Worm (Caenorhabditis elegans) whole organism, late embryonic: ENCODE measurements around the gene K11H3.5.

ENCODE experiments used
- C08G9.2 ChIP-seq: sonication (generic microtip); optimal IDR thresholded peaks from 2 replicates; lab custom pipeline; 2016; ENCODE audit warnings: mild to moderate bottlenecking, missing genetic modification characterization, moderate library complexity, missing compliant biosample characterization
- K02D7.2 ChIP-seq: sonication (generic microtip); optimal IDR thresholded peaks from 2 replicates; lab custom pipeline; 2017; ENCODE audit warnings: mild to moderate bottlenecking, missing genetic modification characterization, missing compliant biosample characterization
- K09A11.1 ChIP-seq: sonication (generic microtip); optimal IDR thresholded peaks from 2 replicates; lab custom pipeline; 2017; ENCODE audit warnings: antibody characterized with exemption, mild to moderate bottlenecking, missing genetic modification characterization, missing compliant biosample characterization; ENCODE audit not compliant: insufficient read depth
- T23F11.4 ChIP-seq: fragments of 200-800 bp; sonication (Bioruptor generic); optimal IDR thresholded peaks from 2 replicates; lab custom pipeline; 2018; ENCODE audit warnings: mild to moderate bottlenecking, missing genetic modification characterization, missing compliant biosample characterization
- ahr-1 ChIP-seq: sonication (generic microtip); optimal IDR thresholded peaks from 2 replicates; lab custom pipeline; 2016; ENCODE audit warnings: missing genetic modification characterization, missing compliant biosample characterization
- ceh-18 ChIP-seq: sonication (generic microtip); optimal IDR thresholded peaks from 2 replicates; lab custom pipeline; 2016; ENCODE audit warnings: missing genetic modification characterization, missing compliant biosample characterization
- ceh-30 ChIP-seq: fragments of 150-350 bp; optimal IDR thresholded peaks from 2 replicates; lab custom pipeline; 2014; ENCODE audit warnings: missing biosample characterization, missing genetic modification characterization
- ceh-31 ChIP-seq: sonication (generic microtip); optimal IDR thresholded peaks from 2 replicates; lab custom pipeline; 2016; ENCODE audit warnings: missing genetic modification characterization, missing compliant biosample characterization
- ceh-34 ChIP-seq: sonication (generic microtip); optimal IDR thresholded peaks from 2 replicates; lab custom pipeline; 2016; ENCODE audit warnings: mild to moderate bottlenecking, missing genetic modification characterization, missing compliant biosample characterization
- ceh-48 ChIP-seq: sonication (generic microtip); optimal IDR thresholded peaks from 2 replicates; lab custom pipeline; 2016; ENCODE audit warnings: missing genetic modification characterization, inconsistent platforms, missing compliant biosample characterization
- ceh-6 ChIP-seq: fragments of 200-800 bp; sonication (Bioruptor generic); optimal IDR thresholded peaks from 2 replicates; lab custom pipeline; 2018; ENCODE audit warnings: mild to moderate bottlenecking, missing genetic modification characterization, missing compliant biosample characterization
- ceh-9 ChIP-seq: sonication (generic microtip); optimal IDR thresholded peaks from 2 replicates; lab custom pipeline; 2016; ENCODE audit warnings: mild to moderate bottlenecking, missing genetic modification characterization, inconsistent platforms, missing compliant biosample characterization
- elt-4 ChIP-seq: sonication (generic microtip); optimal IDR thresholded peaks from 2 replicates; lab custom pipeline; 2016; ENCODE audit warnings: missing genetic modification characterization, missing compliant biosample characterization
- fax-1 ChIP-seq: sonication (generic microtip); optimal IDR thresholded peaks from 2 replicates; lab custom pipeline; 2016; ENCODE audit warnings: missing genotype, missing genetic modification characterization, missing compliant biosample characterization
- gmeb-2 ChIP-seq: sonication (generic microtip); optimal IDR thresholded peaks from 2 replicates; lab custom pipeline; 2016; ENCODE audit warnings: missing genetic modification characterization, inconsistent platforms, missing compliant biosample characterization
- hlh-13 ChIP-seq: fragments of 200-800 bp; sonication (Bioruptor generic); optimal IDR thresholded peaks from 2 replicates; lab custom pipeline; 2018; ENCODE audit warnings: mild to moderate bottlenecking, missing genetic modification characterization, missing compliant biosample characterization
- hlh-15 ChIP-seq: sonication (generic microtip); optimal IDR thresholded peaks from 2 replicates; lab custom pipeline; 2016; ENCODE audit warnings: missing genetic modification characterization, missing compliant biosample characterization
- hlh-30 ChIP-seq: sonication (generic microtip); optimal IDR thresholded peaks from 2 replicates; lab custom pipeline; 2017; ENCODE audit warnings: antibody characterized with exemption, missing genetic modification characterization, missing compliant biosample characterization; ENCODE audit not compliant: insufficient read depth
- hlh-6 ChIP-seq: sonication (generic microtip); optimal IDR thresholded peaks from 2 replicates; lab custom pipeline; 2016; ENCODE audit warnings: missing genotype, missing genetic modification characterization, missing compliant biosample characterization
- hlh-8 ChIP-seq: sonication (generic microtip); optimal IDR thresholded peaks from 2 replicates; lab custom pipeline; 2016; ENCODE audit warnings: missing genotype, missing genetic modification characterization, missing compliant biosample characterization
- pat-9 ChIP-seq: fragments of 200-800 bp; sonication (Bioruptor generic); optimal IDR thresholded peaks from 2 replicates; lab custom pipeline; 2018; ENCODE audit warnings: mild to moderate bottlenecking, missing genetic modification characterization, moderate library complexity, missing compliant biosample characterization
- pax-1 ChIP-seq: fragments of 150-350 bp; optimal IDR thresholded peaks from 2 replicates; lab custom pipeline; 2014; ENCODE audit warnings: missing biosample characterization, missing genetic modification characterization
- ref-2 ChIP-seq: sonication (generic microtip); optimal IDR thresholded peaks from 2 replicates; lab custom pipeline; 2016; ENCODE audit warnings: missing genetic modification characterization, missing compliant biosample characterization
- rnt-1 ChIP-seq: sonication (generic microtip); optimal IDR thresholded peaks from 2 replicates; lab custom pipeline; 2016; ENCODE audit warnings: missing genetic modification characterization, missing compliant biosample characterization
- sox-2 ChIP-seq: fragments of 200-800 bp; sonication (Bioruptor generic); IDR thresholded peaks from 2 replicates; pipeline ENCODE4 v1.3.6; 2022; ENCODE audit warnings: missing genetic modification reagents, missing genetic modification characterization, missing compliant biosample characterization
- sox-4 ChIP-seq: sonication (generic microtip); optimal IDR thresholded peaks from 2 replicates; lab custom pipeline; 2017; ENCODE audit warnings: mild to moderate bottlenecking, missing genetic modification characterization, inconsistent platforms, missing compliant biosample characterization
- tbx-7 ChIP-seq: sonication (generic microtip); optimal IDR thresholded peaks from 2 replicates; lab custom pipeline; 2016; ENCODE audit warnings: missing genotype, missing genetic modification characterization, missing compliant biosample characterization
- ttx-3 ChIP-seq: sonication (generic microtip); optimal IDR thresholded peaks from 2 replicates; lab custom pipeline; 2016; ENCODE audit warnings: missing genetic modification reagents, missing genetic modification characterization, missing compliant biosample characterization
- unc-42 ChIP-seq: sonication (generic microtip); optimal IDR thresholded peaks from 2 replicates; lab custom pipeline; 2016; ENCODE audit warnings: missing genotype, missing genetic modification characterization, missing compliant biosample characterization
- unc-55 ChIP-seq: sonication (generic microtip); optimal IDR thresholded peaks from 2 replicates; lab custom pipeline; 2017; ENCODE audit warnings: missing biosample characterization, missing genetic modification reagents, missing genetic modification characterization
- unc-86 ChIP-seq: sonication (generic microtip); optimal IDR thresholded peaks from 2 replicates; lab custom pipeline; 2016; ENCODE audit warnings: missing genetic modification characterization, missing compliant biosample characterization
- zip-5 ChIP-seq: sonication (generic microtip); optimal IDR thresholded peaks from 2 replicates; lab custom pipeline; 2016; ENCODE audit warnings: missing genetic modification characterization, missing compliant biosample characterization

K11H3.5 gene

ce11 chrIII:9878828-9879227 is 35.3 kb downstream of the K11H3.5 start, which contains the start of gene ZK757.2:
Gene ZK757.2 (minus strand): TSS chrIII:9878928.
- TF ChIP-seq ceh-34 (tag; lab: Kevin White, UChicago), result peak; percentile 57
- no peak for TF ChIP-seq ref-2
- TF ChIP-seq, all 69 proteins: peak for 1

ce11 chrIII:9885609-9886008 is 42.0 kb downstream of the K11H3.5 start:
- TF ChIP-seq hlh-15 (tag; lab: Kevin White, UChicago) (no peak), ahr-1 (tag; lab: Kevin White, UChicago) (no peak), K09A11.1 (tag; lab: Kevin White, UChicago) (no peak), elt-4 (tag; lab: Kevin White, UChicago) (no peak), hlh-8 (tag; lab: Kevin White, UChicago) (no peak), ref-2 (no peak), gmeb-2 (tag; lab: Kevin White, UChicago) (no peak), hlh-6 (no peak), ceh-31 (tag; lab: Kevin White, UChicago) (no peak), T23F11.4 (GFP tag; lab: Kevin White, UChicago) (no peak), pat-9 (tag; lab: Kevin White, UChicago) (no peak), fax-1 (tag; lab: Kevin White, UChicago) (no peak), tbx-7 (no peak), zip-5 (tag; lab: Kevin White, UChicago) (no peak), sox-4 (tag; lab: Kevin White, UChicago) (no peak), ceh-30 (tag; lab: Kevin White, UChicago) (no peak)

- no peak for TF ChIP-seq hlh-13 (GFP tag; lab: Kevin White, UChicago)
- peak; percentile 82 for TF ChIP-seq unc-42 (tag; lab: Kevin White, UChicago)
Measured at ce11 chrIII:9886323-9886722, 42.8 kb downstream of the K11H3.5 start.

ce11 chrIII:9891324-9891723 is 47.8 kb downstream of the K11H3.5 start, which contains the start of gene alg-4:
Gene alg-4 (minus strand): TSS chrIII:9891424.
- TF ChIP-seq sox-2, result no peak
- TF ChIP-seq C08G9.2 (tag; lab: Kevin White, UChicago), result no peak
- TF ChIP-seq rnt-1 (tag; lab: Kevin White, UChicago), result no peak
- TF ChIP-seq ttx-3 (tag; lab: Kevin White, UChicago), result no peak
- TF ChIP-seq pax-1 (tag; lab: Kevin White, UChicago), result no peak
- no peak for TF ChIP-seq ceh-18 (tag; lab: Kevin White, UChicago)
- TF ChIP-seq ceh-48 (tag; lab: Kevin White, UChicago), result no peak
- TF ChIP-seq ceh-6 (GFP tag; lab: Kevin White, UChicago), result no peak
- TF ChIP-seq tbx-7, result no peak
- no peak for TF ChIP-seq ceh-9 (tag; lab: Kevin White, UChicago)
- TF ChIP-seq unc-86, result no peak
- TF ChIP-seq, all 69 proteins: peak for 0

DNA sequence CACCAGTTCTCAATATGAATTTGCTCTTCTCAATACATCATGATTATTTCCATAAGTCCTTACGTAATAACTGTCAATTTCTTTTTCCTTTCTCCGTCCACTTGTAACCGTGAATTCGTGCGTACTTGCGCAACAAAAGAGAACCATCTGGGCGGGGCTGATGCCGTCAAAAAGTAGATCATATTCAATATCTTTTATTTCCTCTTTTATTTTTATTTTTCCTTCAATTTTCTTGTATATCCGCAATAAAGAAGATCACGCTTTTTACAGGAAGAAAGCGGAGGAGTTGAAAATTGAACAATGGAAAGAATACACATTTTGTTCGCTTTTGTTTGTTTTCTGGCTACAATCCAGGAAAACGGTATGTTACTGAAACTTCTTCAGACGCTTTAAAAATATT is 49.3 kb downstream of the K11H3.5 start, which contains the start of gene mam-7:
TSS of gene mam-7 (plus strand) at position 301 of the 400 bp plus-strand sequence.
- no peak for TF ChIP-seq sox-2
- no peak for TF ChIP-seq K02D7.2
- TF ChIP-seq unc-55 (GFP tag; lab: Kevin White, UChicago), result no peak
- no peak for TF ChIP-seq ceh-30 (tag; lab: Kevin White, UChicago)
- TF ChIP-seq hlh-30 (tag; lab: Kevin White, UChicago), result no peak
